Worm (Caenorhabditis elegans) whole organism, young adult: ENCODE data around the gene C43F9.11.
"Not testable (repeated sequence)": the region's sequence is repeated elsewhere in the genome, so short reads cannot be mapped to it uniquely, and the experiment has no call there.

Source experiments
- T07F8.4 ChIP-seq: sonication (generic microtip); optimal IDR thresholded peaks from 2 replicates; lab custom pipeline; 2016; ENCODE audit warnings: mild to moderate bottlenecking, missing genetic modification characterization, moderate library complexity, missing compliant biosample characterization
- aptf-3 ChIP-seq: fragments of 200-800 bp; sonication (Bioruptor generic); IDR thresholded peaks from 2 replicates; pipeline ENCODE4 v1.3.6; 2022; ENCODE audit warnings: missing genetic modification characterization, missing compliant biosample characterization
- egrh-3 ChIP-seq: fragments of 200-800 bp; sonication (Bioruptor generic); IDR thresholded peaks from 2 replicates; pipeline ENCODE4 v1.3.6; 2022; ENCODE audit warnings: missing genetic modification reagents, missing genetic modification characterization, missing compliant biosample characterization
- fkh-3 ChIP-seq: sonication (generic microtip); optimal IDR thresholded peaks from 2 replicates; lab custom pipeline; 2016; ENCODE audit warnings: mild to moderate bottlenecking, missing genetic modification characterization, missing compliant biosample characterization
- hlh-12 ChIP-seq: sonication (generic microtip); optimal IDR thresholded peaks from 2 replicates; lab custom pipeline; 2016; ENCODE audit warnings: missing genetic modification characterization, missing compliant biosample characterization
- mel-28 ChIP-seq: sonication (generic microtip); optimal IDR thresholded peaks from 2 replicates; lab custom pipeline; 2016; ENCODE audit warnings: borderline replicate concordance, mild to moderate bottlenecking, missing genetic modification characterization, missing compliant biosample characterization
- mes-4 ChIP-seq: sonication (generic microtip); optimal IDR thresholded peaks from 2 replicates; lab custom pipeline; 2016; ENCODE audit warnings: missing genotype, missing genetic modification characterization, missing compliant biosample characterization
- nhr-80 ChIP-seq: sonication (generic microtip); optimal IDR thresholded peaks from 2 replicates; lab custom pipeline; 2016; ENCODE audit warnings: missing genetic modification characterization, missing compliant biosample characterization
- rec-8 ChIP-seq, 2 experiments: sonication (generic microtip); optimal IDR thresholded peaks; 2 replicates each; lab custom pipeline; 2016; ENCODE audit warnings: mild to moderate bottlenecking in 2 of 2, missing genetic modification characterization in 2 of 2, missing genetic modification reagents in 2 of 2, missing genotype in 2 of 2, missing biosample characterization in 1 of 2, missing compliant biosample characterization in 1 of 2, moderate library complexity in 1 of 2
- ztf-18 ChIP-seq: sonication (generic microtip); optimal IDR thresholded peaks from 2 replicates; lab custom pipeline; 2016; ENCODE audit warnings: missing genotype, mild to moderate bottlenecking, missing genetic modification characterization, missing compliant biosample characterization
- ztf-28 ChIP-seq: fragments of 200-800 bp; sonication (Bioruptor generic); IDR thresholded peaks from 2 replicates; pipeline ENCODE4 v1.3.6; 2022; ENCODE audit warnings: missing genetic modification reagents, missing genetic modification characterization, missing compliant biosample characterization

ce11 chrIV:10552993-10553392, 43.6 kb upstream of the C43F9.11 start:
- TF ChIP-seq ztf-28 (GFP tag; lab: Robert Waterston, UW); T07F8.4 (tag; lab: Kevin White, UChicago); egrh-3 (GFP tag; lab: Robert Waterston, UW); rec-8 (tag; optimal IDR thresholded peaks at IDR 0.05; lab: Kevin White, UChicago); fkh-3 (tag; lab: Kevin White, UChicago); nhr-80 (tag; lab: Kevin White, UChicago); aptf-3 (GFP tag; lab: Robert Waterston, UW); hlh-12; ztf-18 (tag; lab: Kevin White, UChicago); mel-28 (tag; lab: Kevin White, UChicago); mes-4 (tag; lab: Kevin White, UChicago): not testable (repeated sequence)
